Fruit fly (Drosophila melanogaster) Kc167 (cell line): ENCODE data around the gene Egfrap.

Source experiments
- Myc ChIP-seq: fragments of >200 bp; optimal IDR thresholded peaks from 2 replicates; lab custom pipeline; 2017; ENCODE audit warnings: missing external identifiers
- h ChIP-seq: fragments of >200 bp; optimal IDR thresholded peaks from 3 replicates; lab custom pipeline; 2018; ENCODE audit warnings: missing external identifiers
- insv ChIP-seq: fragments of >200 bp; optimal IDR thresholded peaks from 3 replicates; lab custom pipeline; 2018; ENCODE audit warnings: missing external identifiers
- psq ChIP-seq: fragments of >200 bp; optimal IDR thresholded peaks from 2 replicates; lab custom pipeline; 2017; ENCODE audit warnings: missing external identifiers
- ttk ChIP-seq: sonication (Bioruptor generic); optimal IDR thresholded peaks from 2 replicates; lab custom pipeline; 2017; ENCODE audit warnings: missing external identifiers

DNA sequence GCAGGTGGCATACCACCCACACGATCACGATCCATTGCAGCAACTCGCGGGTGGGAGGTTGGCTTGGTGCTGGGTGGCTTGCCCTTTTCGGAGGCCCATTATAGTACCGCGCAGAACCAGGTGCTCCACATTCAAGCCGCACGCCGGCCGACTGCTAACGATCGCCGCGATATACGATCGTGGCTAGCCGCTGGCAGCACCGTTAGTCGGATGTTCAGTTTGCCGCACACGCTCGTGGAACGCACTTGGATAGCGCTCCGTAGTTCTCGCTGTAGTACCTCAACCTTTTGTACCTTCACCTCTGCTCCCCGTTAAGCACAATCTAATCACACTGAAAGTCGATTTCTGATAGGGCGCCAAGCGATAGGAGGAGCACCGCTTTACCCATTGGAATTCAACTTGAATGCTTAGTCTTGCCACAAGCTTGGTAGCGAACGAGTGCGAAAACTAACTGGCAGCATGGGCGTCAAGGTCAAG, 26.8 kb downstream of the Egfrap start, which contains the start of gene CG33523:
- TF ChIP-seq psq (lab: Kevin White, UChicago) (no peak), insv (no peak), ttk (lab: Kevin White, UChicago) (no peak), Myc (lab: Kevin White, UChicago) (no peak), h (lab: Kevin White, UChicago) (no peak)
